Worm (Caenorhabditis elegans): ENCODE measurements around the gene fbxa-118.

DNA sequence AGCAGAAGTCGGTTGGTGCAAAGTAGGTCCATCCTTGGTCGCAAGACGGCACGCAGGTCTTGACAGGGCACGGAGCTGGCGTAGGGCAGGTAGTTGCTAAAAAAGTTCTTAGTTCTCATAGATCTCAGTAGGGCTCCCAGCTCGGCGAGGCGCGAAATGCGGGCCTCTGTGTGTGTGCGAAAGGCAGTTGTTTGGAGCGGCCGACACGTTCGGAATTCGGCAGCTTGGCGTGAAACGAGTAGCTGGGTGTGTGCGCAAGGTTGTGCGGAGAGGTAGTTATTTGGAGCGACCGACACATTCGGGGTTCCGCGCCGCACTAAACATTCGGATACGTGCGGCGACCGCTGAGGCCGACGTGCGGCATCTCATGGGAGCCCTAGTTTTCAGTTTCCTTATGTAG, 24.2 kb downstream of the fbxa-118 start:
- TF ChIP-seq flt-1 (GFP tag; IDR thresholded peaks at IDR 0.05): no peak
- no peak for TF ChIP-seq ama-1 (optimal IDR thresholded peaks at IDR 0.05)
- no peak for TF ChIP-seq aly-1 (tag; optimal IDR thresholded peaks at IDR 0.05)
- TF ChIP-seq tra-4 (tag; optimal IDR thresholded peaks at IDR 0.05): no peak
- no peak for TF ChIP-seq sea-1 (GFP tag; conservative IDR thresholded peaks at IDR 0.05)
- TF ChIP-seq pes-1 (GFP tag; IDR thresholded peaks at IDR 0.05): no peak
- no peak for TF ChIP-seq scrt-1 (GFP tag; IDR thresholded peaks at IDR 0.05)
- TF ChIP-seq tbx-37 (GFP tag; conservative IDR thresholded peaks at IDR 0.05): no peak
- TF ChIP-seq hnd-1 (tag; optimal IDR thresholded peaks at IDR 0.05): no peak
- no peak for TF ChIP-seq F13C5.2 (tag; optimal IDR thresholded peaks at IDR 0.05)
- no peak for TF ChIP-seq hmbx-1 (tag; optimal IDR thresholded peaks at IDR 0.05)
- TF ChIP-seq B0310.2 (tag; optimal IDR thresholded peaks at IDR 0.05): no peak
- TF ChIP-seq hmg-4 (GFP tag; optimal IDR thresholded peaks at IDR 0.05): no peak
- no peak for TF ChIP-seq ceh-36 (tag; optimal IDR thresholded peaks at IDR 0.05)

Measured in whole organism, early embryonic.